Fruit fly (Drosophila melanogaster): ENCODE data around the gene CG11368.

dm6 chrX:7403074-7403473 is 48.9 kb upstream of the CG11368 start, which contains the start of gene CG15035:
- TF ChIP-seq CG8478 (optimal IDR thresholded peaks at IDR 0.05) (no peak), pan (optimal IDR thresholded peaks at IDR 0.05) (no peak), Dll (optimal IDR thresholded peaks at IDR 0.05) (no peak), psq (optimal IDR thresholded peaks at IDR 0.05) (no peak), usp (GFP tag; optimal IDR thresholded peaks at IDR 0.05) (no peak), EcR (GFP tag; optimal IDR thresholded peaks at IDR 0.05) (no peak)
